Worm (Caenorhabditis elegans) whole organism, dauer: ENCODE measurements around the gene rpac-19.

ENCODE experiments used
- unc-62 ChIP-seq: sonication (generic microtip); optimal IDR thresholded peaks from 2 replicates; lab custom pipeline; 2017; ENCODE audit warnings: missing biosample characterization, missing genetic modification reagents, missing genetic modification characterization

Gene rpac-19

ce11 chrIII:9629855-9630254, at the start of gene rpac-19:
rpac-19 (minus strand) TSS chrIII:9629885.
- no peak for TF ChIP-seq unc-62

- no peak for TF ChIP-seq unc-62
Measured at ce11 chrIII:9678819-9679218, 49.1 kb upstream of the rpac-19 start, which contains the start of gene ugt-60. ugt-60 (minus strand) TSS chrIII:9679051.

- no peak for TF ChIP-seq unc-62
Measured at ce11 chrIII:9669546-9669945, 39.9 kb upstream of the rpac-19 start.

- TF ChIP-seq unc-62 = no peak
Measured at ce11 chrIII:9667591-9668265, 38.0 kb upstream of the rpac-19 start, which contains the start of gene C07A9.9. C07A9.9 (minus strand) TSS chrIII:9667641.

- no peak for TF ChIP-seq unc-62
Measured at ce11 chrIII:9666668-9667067, 37.0 kb upstream of the rpac-19 start.

- no peak for TF ChIP-seq unc-62
Measured at ce11 chrIII:9666239-9666638, 36.6 kb upstream of the rpac-19 start.

ce11 chrIII:9665490-9666179, 36.0 kb upstream of the rpac-19 start:
- TF ChIP-seq unc-62 = no peak

- TF ChIP-seq unc-62 = no peak
Measured at ce11 chrIII:9664484-9665221, 35.0 kb upstream of the rpac-19 start.

- no peak for TF ChIP-seq unc-62
Measured at ce11 chrIII:9663943-9664342, 34.3 kb upstream of the rpac-19 start.

- no peak for TF ChIP-seq unc-62
Measured at ce11 chrIII:9662266-9662959, 32.7 kb upstream of the rpac-19 start.

ce11 chrIII:9661119-9661518, 31.4 kb upstream of the rpac-19 start:
- TF ChIP-seq unc-62 = no peak

- TF ChIP-seq unc-62 = no peak
Measured at ce11 chrIII:9658569-9658968, 28.9 kb upstream of the rpac-19 start.

ce11 chrIII:9655802-9656201, 26.1 kb upstream of the rpac-19 start, which contains the start of gene C15H7.4:
C15H7.4 (minus strand) TSS chrIII:9655902.
- no peak for TF ChIP-seq unc-62

- TF ChIP-seq unc-62 = no peak
Measured at ce11 chrIII:9651871-9652270, 22.2 kb upstream of the rpac-19 start, which contains the start of gene C15H7.3. C15H7.3 (minus strand) TSS chrIII:9651971.

- TF ChIP-seq unc-62 = no peak
Measured at ce11 chrIII:9646440-9647021, 16.8 kb upstream of the rpac-19 start.

- no peak for TF ChIP-seq unc-62
Measured at ce11 chrIII:9645099-9645498, 15.4 kb upstream of the rpac-19 start.
